Worm (Caenorhabditis elegans) whole organism, young adult: Measurements from ENCODE around the gene cyy-1.

Experiments
- B0261.1 ChIP-seq: sonication (generic microtip); optimal IDR thresholded peaks from 2 replicates; lab custom pipeline; 2016; ENCODE audit warnings: mild to moderate bottlenecking, missing genetic modification characterization, moderate library complexity, missing compliant biosample characterization
- D2030.7 ChIP-seq: fragments of 200-800 bp; sonication (Bioruptor generic); IDR thresholded peaks from 2 replicates; pipeline ENCODE4 v1.3.6; 2022; ENCODE audit warnings: missing genetic modification reagents, missing genetic modification characterization, missing compliant biosample characterization
- F10E7.11 ChIP-seq: sonication (generic microtip); optimal IDR thresholded peaks from 2 replicates; lab custom pipeline; 2017; ENCODE audit warnings: mild to moderate bottlenecking, missing genetic modification characterization, moderate library complexity, missing compliant biosample characterization
- F23B12.7 ChIP-seq: sonication (generic microtip); optimal IDR thresholded peaks from 2 replicates; lab custom pipeline; 2017; ENCODE audit warnings: missing genetic modification characterization, mild to moderate bottlenecking, missing compliant biosample characterization, antibody characterized with exemption, moderate library complexity; ENCODE audit not compliant: insufficient read depth
- F39B2.1 ChIP-seq: fragments of 200-800 bp; sonication (Bioruptor generic); IDR thresholded peaks from 2 replicates; pipeline ENCODE4 v1.3.6; 2022; ENCODE audit warnings: missing genetic modification reagents, missing genetic modification characterization, missing compliant biosample characterization
- F55B11.4 ChIP-seq: sonication (generic microtip); optimal IDR thresholded peaks from 2 replicates; lab custom pipeline; 2016; ENCODE audit warnings: missing compliant biosample characterization, missing genetic modification characterization, borderline replicate concordance; ENCODE audit not compliant: insufficient read depth
- K11D2.4 ChIP-seq: fragments of 200-800 bp; sonication (Bioruptor generic); IDR thresholded peaks from 2 replicates; pipeline ENCODE4 v1.3.6; 2022; ENCODE audit warnings: missing genetic modification reagents, missing genetic modification characterization, missing compliant biosample characterization
- T26A5.8 ChIP-seq: sonication (generic microtip); optimal IDR thresholded peaks from 2 replicates; lab custom pipeline; 2016; ENCODE audit warnings: missing genetic modification characterization, missing compliant biosample characterization
- Y53G8AR.9 ChIP-seq: fragments of 200-800 bp; sonication (Bioruptor generic); conservative IDR thresholded peaks from 2 replicates; pipeline ENCODE4 v1.3.6; 2022; ENCODE audit warnings: missing genetic modification reagents, missing genetic modification characterization, missing compliant biosample characterization
- aptf-2 ChIP-seq: fragments of 200-800 bp; sonication (Bioruptor generic); conservative IDR thresholded peaks from 2 replicates; pipeline ENCODE4 v1.3.6; 2022; ENCODE audit warnings: missing genetic modification reagents, missing genetic modification characterization, missing compliant biosample characterization
- attf-3 ChIP-seq: fragments of 200-800 bp; sonication (Bioruptor generic); conservative IDR thresholded peaks from 2 replicates; pipeline ENCODE4 v1.3.6; 2022; ENCODE audit warnings: missing genetic modification reagents, missing genetic modification characterization, missing compliant biosample characterization
- attf-6 ChIP-seq: fragments of 200-800 bp; sonication (Bioruptor generic); IDR thresholded peaks from 2 replicates; pipeline ENCODE4 v1.3.6; 2022; ENCODE audit warnings: missing genetic modification reagents, missing genetic modification characterization, missing compliant biosample characterization
- ceh-58 ChIP-seq: fragments of 200-800 bp; sonication (Bioruptor generic); IDR thresholded peaks from 2 replicates; pipeline ENCODE4 v1.3.6; 2022; ENCODE audit warnings: missing genetic modification characterization, missing compliant biosample characterization
- chd-7 ChIP-seq: sonication (generic microtip); optimal IDR thresholded peaks from 2 replicates; lab custom pipeline; 2016; ENCODE audit warnings: mild to moderate bottlenecking, missing genetic modification characterization, moderate library complexity, missing compliant biosample characterization
- efl-1 ChIP-seq: fragments of 150-350 bp; optimal IDR thresholded peaks from 2 replicates; lab custom pipeline; 2014; ENCODE audit warnings: missing biosample characterization, missing genetic modification reagents, missing genetic modification characterization
- hlh-26 ChIP-seq: fragments of 200-800 bp; sonication (Bioruptor generic); conservative IDR thresholded peaks from 2 replicates; pipeline ENCODE4 v1.3.6; 2022; ENCODE audit warnings: missing genetic modification reagents, missing genetic modification characterization, missing compliant biosample characterization
- hmg-20 ChIP-seq: fragments of 200-800 bp; sonication (Bioruptor generic); IDR thresholded peaks from 2 replicates; pipeline ENCODE4 v1.3.6; 2022; ENCODE audit warnings: missing genetic modification reagents, missing genetic modification characterization, missing compliant biosample characterization
- let-607 ChIP-seq, 2 experiments: fragments of 200-800 bp in 1 of 2; sonication (Bioruptor generic) in 1 of 2; sonication (generic microtip) in 1 of 2; optimal IDR thresholded peaks; 2 replicates each; lab custom pipeline; 2016 to 2018; ENCODE audit warnings: mild to moderate bottlenecking in 2 of 2, missing compliant biosample characterization in 2 of 2, missing genetic modification characterization in 2 of 2, moderate library complexity in 2 of 2, missing genotype in 1 of 2
- lin-26 ChIP-seq: fragments of 200-800 bp; sonication (Bioruptor generic); IDR thresholded peaks from 2 replicates; pipeline ENCODE4 v1.3.6; 2022; ENCODE audit warnings: missing genetic modification reagents, missing genetic modification characterization, missing compliant biosample characterization
- lin-35 ChIP-seq, 3 experiments: fragments of 150-350 bp in 2 of 3; sonication (generic microtip) in 1 of 3; optimal IDR thresholded peaks; 2 replicates each; lab custom pipeline; 2014 to 2018; ENCODE audit warnings: missing biosample characterization in 3 of 3, missing genetic modification characterization in 3 of 3, missing genetic modification reagents in 3 of 3
- lin-40 ChIP-seq: sonication (generic microtip); optimal IDR thresholded peaks from 2 replicates; lab custom pipeline; 2016; ENCODE audit warnings: missing genetic modification characterization, mild to moderate bottlenecking, missing compliant biosample characterization, missing genotype, missing genetic modification reagents
- lsl-1 ChIP-seq: fragments of 200-800 bp; sonication (Bioruptor generic); optimal IDR thresholded peaks from 2 replicates; lab custom pipeline; 2018; ENCODE audit warnings: mild to moderate bottlenecking, missing genetic modification characterization, moderate library complexity, missing compliant biosample characterization
- lsy-27 ChIP-seq: sonication (generic microtip); optimal IDR thresholded peaks from 2 replicates; lab custom pipeline; 2017; ENCODE audit warnings: missing genetic modification characterization, mild to moderate bottlenecking, missing compliant biosample characterization, antibody characterized with exemption, missing genotype, borderline replicate concordance; ENCODE audit not compliant: insufficient read depth
- mcd-1 ChIP-seq: fragments of 200-800 bp; sonication (Bioruptor generic); IDR thresholded peaks from 2 replicates; pipeline ENCODE4 v1.3.6; 2022; ENCODE audit warnings: missing genetic modification reagents, missing genetic modification characterization, missing compliant biosample characterization
- mel-28 ChIP-seq: sonication (generic microtip); optimal IDR thresholded peaks from 2 replicates; lab custom pipeline; 2016; ENCODE audit warnings: borderline replicate concordance, mild to moderate bottlenecking, missing genetic modification characterization, missing compliant biosample characterization
- nfya-1 ChIP-seq: sonication (generic microtip); optimal IDR thresholded peaks from 2 replicates; lab custom pipeline; 2017; ENCODE audit warnings: antibody characterized with exemption, missing compliant biosample characterization, missing genetic modification characterization, borderline replicate concordance; ENCODE audit not compliant: insufficient read depth
- nfya-2 ChIP-seq: fragments of 200-800 bp; sonication (Bioruptor generic); IDR thresholded peaks from 2 replicates; pipeline ENCODE4 v1.3.6; 2022; ENCODE audit warnings: missing genetic modification reagents, missing genetic modification characterization, missing compliant biosample characterization
- nfyb-1 ChIP-seq: fragments of 200-800 bp; sonication (Bioruptor generic); IDR thresholded peaks from 2 replicates; pipeline ENCODE4 v1.3.6; 2022; ENCODE audit warnings: missing genetic modification reagents, missing genetic modification characterization, missing compliant biosample characterization
- nhr-179 ChIP-seq: sonication (generic microtip); optimal IDR thresholded peaks from 2 replicates; lab custom pipeline; 2016; ENCODE audit warnings: mild to moderate bottlenecking, missing genetic modification characterization, missing compliant biosample characterization
- nhr-27 ChIP-seq: fragments of 200-800 bp; sonication (Bioruptor generic); optimal IDR thresholded peaks from 2 replicates; lab custom pipeline; 2018; ENCODE audit warnings: mild to moderate bottlenecking, missing genetic modification characterization, moderate library complexity, missing compliant biosample characterization
- nhr-90 ChIP-seq: sonication (generic microtip); optimal IDR thresholded peaks from 2 replicates; lab custom pipeline; 2016; ENCODE audit warnings: missing genotype, mild to moderate bottlenecking, missing genetic modification characterization, missing compliant biosample characterization
- pbrm-1 ChIP-seq: fragments of 200-800 bp; sonication (Bioruptor generic); IDR thresholded peaks from 2 replicates; pipeline ENCODE4 v1.3.6; 2022; ENCODE audit warnings: missing genetic modification reagents, missing genetic modification characterization, missing compliant biosample characterization
- rcor-1 ChIP-seq: fragments of 200-800 bp; sonication (Bioruptor generic); IDR thresholded peaks from 2 replicates; pipeline ENCODE4 v1.3.6; 2022; ENCODE audit warnings: missing genetic modification reagents, missing genetic modification characterization, missing compliant biosample characterization
- sdz-38 ChIP-seq: sonication (generic microtip); optimal IDR thresholded peaks from 2 replicates; lab custom pipeline; 2016; ENCODE audit warnings: missing genotype, missing genetic modification characterization, missing compliant biosample characterization
- snpc-1.1 ChIP-seq: sonication (generic microtip); optimal IDR thresholded peaks from 2 replicates; lab custom pipeline; 2017; ENCODE audit warnings: missing genetic modification characterization, mild to moderate bottlenecking, missing compliant biosample characterization, antibody characterized with exemption, moderate library complexity, missing genotype, missing genetic modification reagents; ENCODE audit not compliant: insufficient read depth
- somi-1 ChIP-seq: fragments of 200-800 bp; sonication (Bioruptor generic); optimal IDR thresholded peaks from 2 replicates; lab custom pipeline; 2018; ENCODE audit warnings: mild to moderate bottlenecking, missing genetic modification characterization, missing compliant biosample characterization
- tbp1 ChIP-seq: fragments of 200-800 bp; sonication (Bioruptor generic); optimal IDR thresholded peaks from 2 replicates; lab custom pipeline; 2018; ENCODE audit warnings: mild to moderate bottlenecking, missing genetic modification characterization, missing compliant biosample characterization
- zim-3 ChIP-seq: sonication (generic microtip); optimal IDR thresholded peaks from 2 replicates; lab custom pipeline; 2017; ENCODE audit warnings: mild to moderate bottlenecking, missing genetic modification characterization, moderate library complexity, missing compliant biosample characterization
- ztf-6 ChIP-seq: fragments of 200-800 bp; sonication (Bioruptor generic); IDR thresholded peaks from 2 replicates; pipeline ENCODE4 v1.3.6; 2022; ENCODE audit warnings: missing genetic modification reagents, missing genetic modification characterization, missing compliant biosample characterization

Gene cyy-1

DNA sequence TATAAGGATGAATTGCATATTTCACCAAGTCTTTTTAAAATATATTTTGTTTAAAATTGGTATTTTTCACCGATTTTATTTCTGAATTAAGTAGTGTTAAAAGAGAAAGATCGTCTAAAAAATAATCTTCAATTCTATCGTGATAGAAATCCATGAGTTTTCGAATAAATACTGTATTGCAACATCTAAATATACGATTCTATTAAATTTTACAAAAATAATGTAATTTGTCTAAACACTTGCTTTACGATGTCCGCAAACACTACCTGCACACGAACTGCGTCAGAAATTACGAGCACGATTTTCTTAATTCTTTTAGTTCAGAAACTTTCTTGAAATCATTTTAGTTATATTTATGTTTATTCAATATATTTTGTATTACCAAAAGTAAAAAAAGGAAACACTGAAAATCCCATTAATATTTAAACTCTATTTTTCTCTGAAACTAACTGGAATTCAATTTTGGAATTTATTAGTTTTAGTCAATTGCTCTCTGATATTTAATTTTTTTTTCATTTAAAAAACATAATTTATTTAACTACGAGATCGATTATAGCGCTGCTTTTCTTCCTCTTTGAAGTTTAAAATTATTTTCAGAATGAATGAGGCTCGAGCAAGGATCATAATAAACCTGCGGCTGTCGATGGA lies 43.6 kb downstream of the cyy-1 start, which contains the start of gene mrpl-32 (continued):
- TF ChIP-seq snpc-1.1 (tag; lab: Kevin White, UChicago) (no peak), lin-40 (tag; lab: Kevin White, UChicago) (no peak), sdz-38 (tag; lab: Kevin White, UChicago) (no peak), nfya-2 (GFP tag; lab: Robert Waterston, UW) (no peak), Y53G8AR.9 (GFP tag; lab: Robert Waterston, UW) (peak; percentile 76), D2030.7 (no peak), B0261.1 (tag; lab: Kevin White, UChicago) (peak; percentile 8), tbp1 (GFP tag; lab: Kevin White, UChicago) (peak; percentile 42), F55B11.4 (tag; lab: Kevin White, UChicago) (no peak), lin-26 (GFP tag; lab: Robert Waterston, UW) (no peak), ceh-58 (0 out of 2 replicates have a peak, but pooled peaks have one; percentile 11), chd-7 (tag; lab: Kevin White, UChicago) (peak; percentile 33), attf-3 (GFP tag; lab: Robert Waterston, UW) (0 out of 2 replicates have a peak, but pooled peaks have one; percentile 33), lsl-1 (peak; percentile 34), F10E7.11 (tag; lab: Kevin White, UChicago) (peak; percentile 81), lsy-27 (tag; lab: Kevin White, UChicago) (no peak), nfyb-1 (GFP tag; lab: Robert Waterston, UW) (peak; percentile 68; the same call in 1 of the 2 replicates), attf-6 (GFP tag; lab: Robert Waterston, UW) (no peak; the same call in 1 of the 2 replicates), lin-35 (GFP tag; optimal IDR thresholded peaks at IDR 0.05; lab: Kevin White, UChicago) (peak in 1 of 3 experiments; percentile 13), hmg-20 (GFP tag; lab: Robert Waterston, UW) (no peak), ztf-6 (no peak), aptf-2 (GFP tag; lab: Robert Waterston, UW) (no peak), nhr-27 (tag; lab: Kevin White, UChicago) (no peak), rcor-1 (GFP tag; lab: Robert Waterston, UW) (0 out of 2 replicates have a peak, but pooled peaks have one; percentile 5), F39B2.1 (GFP tag; lab: Robert Waterston, UW) (no peak), T26A5.8 (tag; lab: Kevin White, UChicago) (no peak), mcd-1 (GFP tag; lab: Robert Waterston, UW) (no peak), let-607 (tag; optimal IDR thresholded peaks at IDR 0.05; lab: Kevin White, UChicago) (no peak), mel-28 (tag; lab: Kevin White, UChicago) (no peak), efl-1 (peak; percentile 8), somi-1 (GFP tag; lab: Kevin White, UChicago) (no peak), zim-3 (tag; lab: Kevin White, UChicago) (no peak), nhr-90 (no peak), pbrm-1 (0 out of 2 replicates have a peak, but pooled peaks have one; percentile 19), nfya-1 (tag; lab: Kevin White, UChicago) (no peak), hlh-26 (GFP tag; lab: Robert Waterston, UW) (no peak), K11D2.4 (GFP tag; lab: Robert Waterston, UW) (no peak), F23B12.7 (tag; lab: Kevin White, UChicago) (peak; percentile 16), nhr-179 (tag; lab: Kevin White, UChicago) (no peak)
